Fruit fly (Drosophila melanogaster): ENCODE measurements around the gene Aven.
A peak's percentile ranks its signal among the peaks of the same experiment; 100 is the strongest.

Gene Aven

DNA sequence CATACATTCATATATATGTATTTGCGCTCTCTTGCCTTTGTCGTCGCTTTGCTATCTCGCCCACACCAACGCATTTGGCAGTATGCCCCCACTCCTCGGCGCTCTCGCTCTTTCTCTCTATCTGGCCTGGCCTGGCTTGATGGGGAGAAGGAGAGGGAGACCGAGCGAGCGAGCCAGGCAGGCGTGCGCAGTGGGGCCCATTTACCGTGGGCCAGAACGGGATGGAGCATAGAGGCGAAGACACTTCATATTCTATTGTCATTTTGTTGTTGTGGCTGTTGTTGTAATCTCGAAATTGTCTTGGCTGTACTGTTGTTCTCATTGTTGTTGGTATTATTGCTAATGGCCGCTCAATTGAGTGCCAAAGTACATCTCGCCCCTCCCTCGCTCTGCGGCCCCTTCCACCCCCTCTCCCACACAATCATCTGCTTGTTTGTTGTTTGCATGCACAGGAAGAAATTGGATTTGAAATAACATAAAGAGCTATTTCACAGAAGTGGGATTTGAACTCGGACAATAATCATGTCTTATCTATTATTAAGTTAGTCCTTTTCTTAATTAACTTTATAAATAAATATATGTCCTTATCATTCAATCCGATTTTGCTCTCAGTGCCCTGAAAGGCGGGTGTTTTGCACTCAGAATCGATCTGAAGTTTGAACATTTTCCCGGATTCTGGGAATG lies 35.8 kb upstream of the Aven start (continued):
- TF ChIP-seq CG13624 (GFP tag; optimal IDR thresholded peaks at IDR 0.05) (no peak), ssp (GFP tag; IDR thresholded peaks at IDR 0.05) (peak; percentile 82; the same call in 1 of the 2 replicates), CG6689 (GFP tag; IDR thresholded peaks at IDR 0.05) (peak; percentile 92), CG11456 (GFP tag; IDR thresholded peaks at IDR 0.05) (peak; percentile 92), onecut (GFP tag; IDR thresholded peaks at IDR 0.05) (peak; percentile 81), Lhr (GFP tag; optimal IDR thresholded peaks at IDR 0.05) (peak; percentile 79), CG34224 (GFP tag; IDR thresholded peaks at IDR 0.05; ENCODE audit: partially characterized antibody) (no peak), CG9215 (GFP tag; IDR thresholded peaks at IDR 0.05) (no peak; the same call in 1 of the 2 replicates), CG3407 (GFP tag; optimal IDR thresholded peaks at IDR 0.05) (peak; percentile 81), ato (GFP tag; IDR thresholded peaks at IDR 0.05; ENCODE audit: partially characterized antibody) (no peak), wdn (GFP tag; IDR thresholded peaks at IDR 0.05) (peak; percentile 85), pfk (GFP tag; optimal IDR thresholded peaks at IDR 0.05) (peak; percentile 10), CG17361 (GFP tag; IDR thresholded peaks at IDR 0.05) (peak; percentile 94), CG10274 (GFP tag; optimal IDR thresholded peaks at IDR 0.05) (peak; percentile 78), CG11085 (GFP tag; IDR thresholded peaks at IDR 0.05) (peak; percentile 98), Oaz (GFP tag; IDR thresholded peaks at IDR 0.05) (peak; percentile 78), chm (GFP tag; IDR thresholded peaks at IDR 0.05) (peak; percentile 84), HmgD (GFP tag; optimal IDR thresholded peaks at IDR 0.05) (no peak), bab2 (GFP tag; optimal IDR thresholded peaks at IDR 0.05) (peak; percentile 64), al (GFP tag; IDR thresholded peaks at IDR 0.05) (peak; percentile 87), Atf3 (GFP tag; optimal IDR thresholded peaks at IDR 0.05) (peak; percentile 56), usp (GFP tag; optimal IDR thresholded peaks at IDR 0.05) (no peak), Opbp (GFP tag; IDR thresholded peaks at IDR 0.05; ENCODE audit: partially characterized antibody) (no peak), zen2 (GFP tag; IDR thresholded peaks at IDR 0.05; ENCODE audit: partially characterized antibody) (no peak), Hr39 (optimal IDR thresholded peaks at IDR 0.05) (no peak), Hr3 (GFP tag; optimal IDR thresholded peaks at IDR 0.05) (peak; percentile 88), nerfin-1 (tag; optimal IDR thresholded peaks at IDR 0.05) (peak; percentile 78), NK7.1 (GFP tag; optimal IDR thresholded peaks at IDR 0.05) (peak; percentile 21), CG11093 (GFP tag; IDR thresholded peaks at IDR 0.05) (peak; percentile 87), Atf-2 (GFP tag; optimal IDR thresholded peaks at IDR 0.05) (peak; percentile 47), CG12299 (tag; optimal IDR thresholded peaks at IDR 0.05) (peak; percentile 72), toy (GFP tag; IDR thresholded peaks at IDR 0.05) (0 out of 2 replicates have a peak, but pooled peaks have one; percentile 45), Blimp-1 (GFP tag; optimal IDR thresholded peaks at IDR 0.05) (peak; percentile 84), CkIIα-i1 (GFP tag; IDR thresholded peaks at IDR 0.05) (no peak), Hsf (GFP tag; optimal IDR thresholded peaks at IDR 0.05) (peak; percentile 77), kah (GFP tag; optimal IDR thresholded peaks at IDR 0.05) (peak; percentile 59), h (optimal IDR thresholded peaks at IDR 0.05) (no peak), ara (GFP tag; IDR thresholded peaks at IDR 0.05) (peak; percentile 94), CG6854 (GFP tag; optimal IDR thresholded peaks at IDR 0.05) (peak; percentile 70), lab (GFP tag; optimal IDR thresholded peaks at IDR 0.05) (peak; percentile 95), E2f2 (GFP tag; IDR thresholded peaks at IDR 0.05) (peak; percentile 67), dan (GFP tag; IDR thresholded peaks at IDR 0.05) (no peak; the same call in 1 of the 2 replicates), CG1529 (GFP tag; optimal IDR thresholded peaks at IDR 0.05) (peak; percentile 81), ci (GFP tag; IDR thresholded peaks at IDR 0.05) (peak; percentile 91), CG8281 (tag; optimal IDR thresholded peaks at IDR 0.05) (peak; percentile 58), Lpt (GFP tag; optimal IDR thresholded peaks at IDR 0.05) (no peak), CG6654 (GFP tag; optimal IDR thresholded peaks at IDR 0.05) (peak; percentile 65), Elba2 (GFP tag; optimal IDR thresholded peaks at IDR 0.05) (no peak), Abd-B (GFP tag; optimal IDR thresholded peaks at IDR 0.05) (peak; percentile 86), CG1603 (tag; optimal IDR thresholded peaks at IDR 0.05) (peak; percentile 89), CG8290 (GFP tag; optimal IDR thresholded peaks at IDR 0.05) (peak; percentile 74), CG8290 (tag; optimal IDR thresholded peaks at IDR 0.05) (peak; percentile 74 to 80)
